Worm (Caenorhabditis elegans): Measurements from ENCODE around the gene F31F6.3.

DNA sequence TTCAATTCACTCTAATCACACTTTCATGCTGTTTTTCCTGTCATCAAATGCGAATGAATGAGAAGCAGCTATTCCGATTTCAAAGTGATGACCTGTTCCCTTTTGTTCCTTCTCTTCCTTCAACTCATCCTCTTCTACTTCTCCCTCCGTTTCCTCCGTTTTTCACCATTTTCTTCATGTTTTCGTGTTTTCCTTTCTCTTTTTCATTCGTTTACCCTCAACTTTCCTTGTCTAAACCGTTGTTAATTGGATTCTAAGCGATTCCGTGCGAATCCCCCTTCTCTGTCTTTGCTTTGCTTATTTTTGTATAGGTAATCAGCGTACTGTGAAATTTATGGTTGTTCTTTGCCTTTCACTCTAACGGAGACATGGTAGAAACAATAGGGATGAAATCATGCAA, 13.2 kb upstream of the F31F6.3 start:
- TF ChIP-seq snpc-4 (tag; optimal IDR thresholded peaks at IDR 0.05): no peak
- TF ChIP-seq ztf-11 (tag; optimal IDR thresholded peaks at IDR 0.05): no peak
- TF ChIP-seq nhr-237 (tag; optimal IDR thresholded peaks at IDR 0.05): no peak
- no peak for TF ChIP-seq flh-1 (GFP tag; optimal IDR thresholded peaks at IDR 0.05)
- TF ChIP-seq unc-39 (tag; optimal IDR thresholded peaks at IDR 0.05): no peak
- no peak for TF ChIP-seq blmp-1 (tag; optimal IDR thresholded peaks at IDR 0.05)

All from whole organism, mixed stage, embryonic.